Fruit fly (Drosophila melanogaster): ENCODE measurements around the gene yip2.
A peak's percentile ranks its signal among the peaks of the same experiment; 100 is the strongest.

The yip2 gene

DNA sequence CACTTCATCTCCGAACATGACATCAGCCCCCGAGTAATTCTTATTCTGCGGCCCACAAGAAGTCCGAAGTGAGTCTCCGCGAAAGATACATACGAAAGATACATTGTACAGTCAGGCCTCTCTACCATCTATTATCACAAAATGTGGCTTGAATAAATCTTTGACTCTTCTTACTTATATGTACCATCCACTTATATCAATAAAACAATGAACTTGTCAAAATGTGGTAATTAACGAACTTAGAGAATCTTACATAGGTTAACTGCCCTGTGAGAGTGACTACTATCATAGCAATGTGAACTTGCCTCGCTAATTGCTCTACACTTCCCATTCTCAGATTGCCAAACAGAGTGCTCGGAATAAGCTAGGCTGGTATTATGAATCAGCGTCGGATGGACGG, 8.4 kb upstream of the yip2 start (continued):
- TF ChIP-seq CG6854 (GFP tag; optimal IDR thresholded peaks at IDR 0.05) (no peak), CG6792 (GFP tag; optimal IDR thresholded peaks at IDR 0.05) (no peak), esn (GFP tag; optimal IDR thresholded peaks at IDR 0.05) (no peak), CG10631 (GFP tag; optimal IDR thresholded peaks at IDR 0.05) (peak; percentile 18), eg (GFP tag; IDR thresholded peaks at IDR 0.05) (peak; percentile 74), CG7368 (GFP tag; optimal IDR thresholded peaks at IDR 0.05) (peak; percentile 7), Eip78C (GFP tag) (peak; percentile 71), Hr4 (GFP tag; optimal IDR thresholded peaks at IDR 0.05) (peak; percentile 39), CG6808 (GFP tag; optimal IDR thresholded peaks at IDR 0.05) (no peak), spab (GFP tag; optimal IDR thresholded peaks at IDR 0.05) (no peak)

DNA sequence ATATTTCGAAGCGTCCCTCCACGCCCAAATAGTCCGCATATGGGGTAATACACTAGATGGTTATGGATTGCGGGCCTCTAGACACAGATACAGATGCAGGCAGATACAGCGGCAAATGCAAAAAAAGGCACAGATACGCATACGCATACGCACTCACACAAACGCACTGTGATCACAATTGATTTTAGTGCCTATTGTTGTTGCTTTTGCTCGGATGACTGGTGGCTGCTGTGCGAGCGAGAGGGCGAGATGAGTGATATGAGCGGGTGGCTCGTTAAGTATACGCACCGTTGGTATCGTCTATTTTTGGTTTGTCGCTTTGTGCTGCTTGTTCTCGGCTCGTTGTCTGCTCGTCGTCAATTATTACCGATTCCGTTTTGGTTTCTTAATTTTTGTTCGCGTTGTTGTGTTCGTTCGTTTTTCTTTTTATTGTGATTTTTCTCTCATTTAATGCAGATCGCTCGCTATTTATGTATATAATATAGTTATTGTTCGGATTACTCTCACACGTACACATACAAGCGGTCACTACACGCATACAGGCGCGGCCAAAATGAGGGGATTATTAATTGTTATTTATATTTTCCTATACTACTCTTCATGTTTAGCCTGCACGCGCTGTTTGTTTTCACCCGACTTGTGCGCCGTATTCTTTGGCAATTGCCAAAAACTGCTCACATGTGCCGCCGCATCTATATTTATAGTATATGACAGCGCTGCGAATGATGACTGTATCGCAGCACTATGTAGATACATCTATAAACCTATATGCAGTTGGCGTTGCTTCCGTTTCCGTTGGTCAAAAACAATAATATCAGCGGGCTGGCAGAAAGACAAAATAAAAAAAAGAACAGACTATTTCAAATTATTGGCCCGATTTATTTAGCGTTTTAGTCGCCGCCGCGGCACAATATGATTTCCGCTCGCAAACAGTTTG, 7.5 kb upstream of the yip2 start:
- TF ChIP-seq Smox (GFP tag; optimal IDR thresholded peaks at IDR 0.05), result no peak
- no peak for TF ChIP-seq Blimp-1 (GFP tag; optimal IDR thresholded peaks at IDR 0.05)
- TF ChIP-seq Sox15 (GFP tag; optimal IDR thresholded peaks at IDR 0.05), result no peak
- TF ChIP-seq CG10631 (GFP tag; optimal IDR thresholded peaks at IDR 0.05), result no peak
- no peak for TF ChIP-seq spab (GFP tag; optimal IDR thresholded peaks at IDR 0.05)
- TF ChIP-seq CG7368 (GFP tag; optimal IDR thresholded peaks at IDR 0.05), result no peak
- no peak for TF ChIP-seq Eip75B (GFP tag; optimal IDR thresholded peaks at IDR 0.05)
- TF ChIP-seq CG11294 (GFP tag; IDR thresholded peaks at IDR 0.05), result no peak
- peak; percentile 2 for TF ChIP-seq CG10669 (GFP tag; optimal IDR thresholded peaks at IDR 0.05)
- no peak for TF ChIP-seq CG6792 (GFP tag; optimal IDR thresholded peaks at IDR 0.05)
- no peak for TF ChIP-seq CG8632 (GFP tag; optimal IDR thresholded peaks at IDR 0.05)
- TF ChIP-seq Sox102F (GFP tag; optimal IDR thresholded peaks at IDR 0.05), result no peak
- no peak for TF ChIP-seq topi (GFP tag; optimal IDR thresholded peaks at IDR 0.05)
- TF ChIP-seq Met (GFP tag; optimal IDR thresholded peaks at IDR 0.05), result no peak
- TF ChIP-seq CG6854 (GFP tag; optimal IDR thresholded peaks at IDR 0.05), result no peak
- TF ChIP-seq eg (GFP tag; IDR thresholded peaks at IDR 0.05), result 0 out of 3 replicates have a peak, but pooled peaks have one; percentile 24
- no peak for TF ChIP-seq CG9139 (GFP tag; optimal IDR thresholded peaks at IDR 0.05)
- no peak for TF ChIP-seq Hr4 (GFP tag; optimal IDR thresholded peaks at IDR 0.05)
- TF ChIP-seq CG34406 (GFP tag; optimal IDR thresholded peaks at IDR 0.05), result no peak
- TF ChIP-seq OdsH (GFP tag; optimal IDR thresholded peaks at IDR 0.05), result no peak
- no peak for TF ChIP-seq Eip93F (GFP tag; optimal IDR thresholded peaks at IDR 0.05)
- TF ChIP-seq CG8119 (GFP tag; IDR thresholded peaks at IDR 0.05), result no peak
- TF ChIP-seq salr (GFP tag; optimal IDR thresholded peaks at IDR 0.05), result peak in 1 of 2 experiments; percentile 22
- TF ChIP-seq Lpt (GFP tag; optimal IDR thresholded peaks at IDR 0.05), result no peak
- TF ChIP-seq dac (GFP tag; optimal IDR thresholded peaks at IDR 0.05), result no peak
- TF ChIP-seq Eip78C (GFP tag), result peak; percentile 76
- no peak for TF ChIP-seq CG3032 (tag; optimal IDR thresholded peaks at IDR 0.05)
- TF ChIP-seq fd85E (GFP tag; optimal IDR thresholded peaks at IDR 0.05), result no peak
- TF ChIP-seq CG3919 (GFP tag; optimal IDR thresholded peaks at IDR 0.05), result peak; percentile 5
- TF ChIP-seq svp (GFP tag), result no peak
- TF ChIP-seq vri (GFP tag; optimal IDR thresholded peaks at IDR 0.05), result no peak
- peak; percentile 38 for TF ChIP-seq CG1621 (tag; optimal IDR thresholded peaks at IDR 0.05)
- TF ChIP-seq pdm3 (GFP tag; optimal IDR thresholded peaks at IDR 0.05), result no peak
- no peak for TF ChIP-seq Sox14 (GFP tag; optimal IDR thresholded peaks at IDR 0.05)
- TF ChIP-seq Ets96B (tag; optimal IDR thresholded peaks at IDR 0.05), result no peak
- no peak for TF ChIP-seq CG16779 (tag; optimal IDR thresholded peaks at IDR 0.05)
- TF ChIP-seq net (GFP tag; optimal IDR thresholded peaks at IDR 0.05), result no peak
- no peak for TF ChIP-seq Gug (GFP tag; IDR thresholded peaks at IDR 0.05)
- no peak for TF ChIP-seq CG15336 (GFP tag; IDR thresholded peaks at IDR 0.05)
- no peak for TF ChIP-seq CG31627 (GFP tag; optimal IDR thresholded peaks at IDR 0.05)
- no peak for TF ChIP-seq Hr39 (GFP tag; optimal IDR thresholded peaks at IDR 0.05)
- TF ChIP-seq ss (GFP tag; optimal IDR thresholded peaks at IDR 0.05), result peak; percentile 36 to 37
- TF ChIP-seq acj6 (GFP tag; optimal IDR thresholded peaks at IDR 0.05), result no peak
- no peak for TF ChIP-seq CG8319 (GFP tag; optimal IDR thresholded peaks at IDR 0.05)
- TF ChIP-seq CG6163 (GFP tag; IDR thresholded peaks at IDR 0.05), result peak; percentile 47; the same call in 2 of the 3 replicates
- no peak for TF ChIP-seq esn (GFP tag; optimal IDR thresholded peaks at IDR 0.05)

All from whole organism, prepupa.